Worm (Caenorhabditis elegans): Measurements from ENCODE around the gene ndub-5.

DNA sequence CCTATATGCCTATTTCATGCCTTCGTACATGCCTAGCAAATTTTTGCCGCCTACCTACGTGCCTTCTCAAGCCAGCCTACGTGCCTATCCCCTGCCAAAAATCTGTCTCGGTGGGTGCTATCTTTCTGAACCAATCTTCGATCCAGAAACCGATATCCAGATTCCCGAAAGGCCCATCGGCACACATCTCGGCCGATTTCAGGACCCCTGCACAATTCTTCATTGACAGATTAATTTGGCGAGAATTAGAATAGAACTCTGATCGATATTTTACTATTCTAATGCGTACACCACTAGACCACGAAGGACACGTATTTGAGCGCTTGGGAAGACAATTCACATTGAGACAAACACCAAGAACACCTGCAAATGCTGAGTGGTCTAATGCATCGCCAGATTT lies 23.6 kb downstream of the ndub-5 start:
- TF ChIP-seq flt-1 (GFP tag; IDR thresholded peaks at IDR 0.05) (peak; percentile 74; the same call in 1 of the 2 replicates), cog-1 (tag; optimal IDR thresholded peaks at IDR 0.05) (no peak), ztf-23 (GFP tag; IDR thresholded peaks at IDR 0.05) (no peak)

Data from whole organism, midembryonic.